Fruit fly (Drosophila melanogaster) whole organism, embryonic: ENCODE results near the gene CG4291.

Experiments used
- Ada2b ChIP-seq: fragments of 200-800 bp; sonication (Bioruptor generic); IDR thresholded peaks from 2 replicates; pipeline ENCODE4 v1.3.6; 2022; ENCODE audit warnings: missing biosample characterization, missing genetic modification characterization
- Asciz ChIP-seq: fragments of 200-800 bp; sonication (Bioruptor generic); optimal IDR thresholded peaks from 2 replicates; lab custom pipeline; 2017; ENCODE audit warnings: missing biosample characterization, mild to moderate bottlenecking, missing genetic modification characterization, missing genetic modification reagents
- B-H1 ChIP-seq: fragments of 200-800 bp; sonication (Bioruptor generic); IDR thresholded peaks from 3 replicates; pipeline ENCODE4 v1.3.6; 2022; ENCODE audit warnings: missing biosample characterization, missing genetic modification characterization
- Bdp1 ChIP-seq: fragments of 200-800 bp; sonication (Bioruptor generic); optimal IDR thresholded peaks from 3 replicates; lab custom pipeline; 2016; ENCODE audit warnings: missing biosample characterization, missing genetic modification characterization
- Bgb ChIP-seq: fragments of 200-800 bp; sonication (Bioruptor generic); IDR thresholded peaks from 2 replicates; pipeline ENCODE4 v1.3.6; 2022; ENCODE audit warnings: missing biosample characterization, missing genetic modification characterization; ENCODE audit not compliant: partially characterized antibody
- CG10274 ChIP-seq: fragments of 200-800 bp; sonication (Bioruptor generic); optimal IDR thresholded peaks from 3 replicates; lab custom pipeline; 2017; ENCODE audit warnings: missing biosample characterization, mild to moderate bottlenecking, missing genetic modification characterization
- CG10366 ChIP-seq: fragments of 200-800 bp; sonication (Bioruptor generic); IDR thresholded peaks from 2 replicates; pipeline ENCODE4 v1.3.6; 2022; ENCODE audit warnings: missing biosample characterization, missing genetic modification characterization
- CG12391 ChIP-seq: fragments of 200-800 bp; sonication (Bioruptor generic); optimal IDR thresholded peaks from 3 replicates; lab custom pipeline; 2018; ENCODE audit warnings: missing biosample characterization, mild to moderate bottlenecking, missing genetic modification characterization, moderate library complexity
- CG1603 ChIP-seq: fragments of 200-800 bp; sonication (Bioruptor generic); optimal IDR thresholded peaks from 2 replicates; lab custom pipeline; 2019; ENCODE audit warnings: missing biosample characterization, mild to moderate bottlenecking, missing genetic modification characterization, moderate library complexity
- CG17829 ChIP-seq: fragments of 200-800 bp; optimal IDR thresholded peaks from 2 replicates; lab custom pipeline; 2019; ENCODE audit warnings: missing biosample characterization, mild to moderate bottlenecking, missing genetic modification characterization, moderate library complexity
- CG1792 ChIP-seq: fragments of 200-800 bp; sonication (Bioruptor generic); optimal IDR thresholded peaks from 2 replicates; lab custom pipeline; 2016; ENCODE audit warnings: missing biosample characterization, missing genetic modification characterization
- CG2199 ChIP-seq: fragments of 200-800 bp; sonication (Bioruptor generic); IDR thresholded peaks from 3 replicates; pipeline ENCODE4 v1.3.6; 2022; ENCODE audit warnings: missing biosample characterization, missing genetic modification characterization
- CG2875 ChIP-seq: fragments of 200-800 bp; sonication (Bioruptor generic); optimal IDR thresholded peaks from 2 replicates; lab custom pipeline; 2017; ENCODE audit warnings: missing biosample characterization, mild to moderate bottlenecking, missing genetic modification characterization, missing genetic modification reagents
- CG32767 ChIP-seq: fragments of 200-800 bp; sonication (Bioruptor generic); IDR thresholded peaks from 2 replicates; pipeline ENCODE4 v1.3.6; 2022; ENCODE audit warnings: missing biosample characterization, missing genetic modification characterization
- CG34224 ChIP-seq: fragments of 200-800 bp; sonication (Bioruptor generic); IDR thresholded peaks from 3 replicates; pipeline ENCODE4 v1.3.6; 2022; ENCODE audit warnings: missing biosample characterization, missing genetic modification characterization; ENCODE audit not compliant: partially characterized antibody
- CG3726 ChIP-seq: fragments of 200-800 bp; sonication (Bioruptor generic); IDR thresholded peaks from 3 replicates; pipeline ENCODE4, ENCODE4 v1.3.6; 2022; ENCODE audit warnings: missing biosample characterization, missing genetic modification characterization
- CG3847 ChIP-seq: fragments of 200-800 bp; sonication (Bioruptor generic); IDR thresholded peaks from 2 replicates; pipeline ENCODE4 v1.3.6; 2022; ENCODE audit warnings: missing biosample characterization, missing genetic modification characterization
- CG4730 ChIP-seq: fragments of 200-800 bp; sonication (Bioruptor generic); IDR thresholded peaks from 2 replicates; pipeline ENCODE4 v1.3.6; 2022; ENCODE audit warnings: missing biosample characterization, missing genetic modification characterization
- CG4820 ChIP-seq: fragments of 200-800 bp; sonication (Bioruptor generic); optimal IDR thresholded peaks from 3 replicates; lab custom pipeline; 2016; ENCODE audit warnings: missing biosample characterization, missing genetic modification characterization
- CG6683 ChIP-seq: fragments of 200-800 bp; sonication (Bioruptor generic); optimal IDR thresholded peaks from 2 replicates; lab custom pipeline; 2017; ENCODE audit warnings: missing biosample characterization, mild to moderate bottlenecking, missing genetic modification characterization, missing genetic modification reagents
- CG7839 ChIP-seq: fragments of 200-800 bp; sonication (Bioruptor generic); optimal IDR thresholded peaks from 3 replicates; lab custom pipeline; 2018; ENCODE audit warnings: missing biosample characterization, mild to moderate bottlenecking, missing genetic modification characterization, moderate library complexity
- CG8281 ChIP-seq: fragments of 200-800 bp; sonication (Bioruptor generic); optimal IDR thresholded peaks from 2 replicates; lab custom pipeline; 2018; ENCODE audit warnings: missing biosample characterization, mild to moderate bottlenecking, missing genetic modification characterization, moderate library complexity
- CG9437 ChIP-seq: fragments of 200-800 bp; sonication (Bioruptor generic); optimal IDR thresholded peaks from 2 replicates; lab custom pipeline; 2018; ENCODE audit warnings: missing biosample characterization, mild to moderate bottlenecking, missing genetic modification characterization
- CG9876 ChIP-seq: fragments of 200-800 bp; sonication (Bioruptor generic); optimal IDR thresholded peaks from 2 replicates; lab custom pipeline; 2016; ENCODE audit warnings: missing biosample characterization, missing genetic modification characterization
- Fer3 ChIP-seq: fragments of 200-800 bp; sonication (Bioruptor generic); optimal IDR thresholded peaks from 2 replicates; lab custom pipeline; 2018; ENCODE audit warnings: missing biosample characterization, mild to moderate bottlenecking, missing genetic modification characterization, moderate library complexity
- Hmx ChIP-seq: fragments of 200-800 bp; sonication (Bioruptor generic); optimal IDR thresholded peaks from 2 replicates; lab custom pipeline; 2016; ENCODE audit warnings: missing biosample characterization, missing genetic modification characterization
- MESR4 ChIP-seq: fragments of 200-800 bp; sonication (Bioruptor generic); optimal IDR thresholded peaks from 2 replicates; lab custom pipeline; 2018; ENCODE audit warnings: missing biosample characterization, mild to moderate bottlenecking, missing genetic modification characterization, moderate library complexity
- MTF-1 ChIP-seq: fragments of 200-800 bp; sonication (Bioruptor generic); optimal IDR thresholded peaks from 2 replicates; lab custom pipeline; 2018; ENCODE audit warnings: missing biosample characterization, mild to moderate bottlenecking, missing genetic modification characterization, borderline replicate concordance
- Mad ChIP-seq: fragments of 200-800 bp; sonication (Bioruptor generic); optimal IDR thresholded peaks from 2 replicates; lab custom pipeline; 2016; ENCODE audit warnings: missing biosample characterization, missing genetic modification characterization
- Max ChIP-seq: fragments of 200-800 bp; sonication (Bioruptor generic); optimal IDR thresholded peaks from 2 replicates; lab custom pipeline; 2016; ENCODE audit warnings: missing biosample characterization, mild to moderate bottlenecking, missing genetic modification characterization
- Neu2 ChIP-seq: fragments of 200-800 bp; sonication (Bioruptor generic); optimal IDR thresholded peaks from 3 replicates; lab custom pipeline; 2016; ENCODE audit warnings: missing biosample characterization, missing genetic modification characterization, borderline replicate concordance
- NfI ChIP-seq: fragments of 200-800 bp; sonication (Bioruptor generic); optimal IDR thresholded peaks from 3 replicates; lab custom pipeline; 2018; ENCODE audit warnings: missing biosample characterization, mild to moderate bottlenecking, missing genetic modification characterization, moderate library complexity
- Opbp ChIP-seq: fragments of 200-800 bp; sonication (Bioruptor generic); IDR thresholded peaks from 3 replicates; pipeline ENCODE4 v1.3.6; 2022; ENCODE audit warnings: missing biosample characterization, missing genetic modification characterization; ENCODE audit not compliant: partially characterized antibody
- ase ChIP-seq: fragments of 200-800 bp; sonication (Bioruptor generic); IDR thresholded peaks from 3 replicates; pipeline ENCODE4 v1.3.6; 2022; ENCODE audit warnings: missing biosample characterization, missing genetic modification characterization
- cg ChIP-seq: fragments of 200-800 bp; sonication (Bioruptor generic); optimal IDR thresholded peaks from 3 replicates; lab custom pipeline; 2019; ENCODE audit warnings: missing biosample characterization, mild to moderate bottlenecking, missing genetic modification characterization, moderate library complexity
- chm ChIP-seq: fragments of 200-800 bp; sonication (Bioruptor generic); IDR thresholded peaks from 2 replicates; pipeline ENCODE4 v1.3.6; 2022; ENCODE audit warnings: missing biosample characterization, missing genetic modification characterization
- eyg ChIP-seq: fragments of 200-800 bp; sonication (Bioruptor generic); optimal IDR thresholded peaks from 3 replicates; lab custom pipeline; 2016; ENCODE audit warnings: missing biosample characterization, missing genetic modification characterization
- fd96Cb ChIP-seq: fragments of 200-800 bp; sonication (Bioruptor generic); optimal IDR thresholded peaks from 2 replicates; lab custom pipeline; 2018; ENCODE audit warnings: missing biosample characterization, mild to moderate bottlenecking, missing genetic modification characterization, moderate library complexity
- gce ChIP-seq: fragments of 200-800 bp; sonication (Bioruptor generic); IDR thresholded peaks from 3 replicates; pipeline ENCODE4 v1.3.6; 2022; ENCODE audit warnings: missing biosample characterization, missing genetic modification characterization
- jigr1 ChIP-seq: fragments of 200-800 bp; sonication (Bioruptor generic); IDR thresholded peaks from 3 replicates; pipeline ENCODE4 v1.3.6; 2022; ENCODE audit warnings: missing biosample characterization, missing genetic modification characterization
- kah ChIP-seq: fragments of 200-800 bp; sonication (Bioruptor generic); optimal IDR thresholded peaks from 2 replicates; lab custom pipeline; 2018; ENCODE audit warnings: missing biosample characterization, mild to moderate bottlenecking, missing genetic modification characterization
- lab ChIP-seq: fragments of 200-800 bp; sonication (Bioruptor generic); optimal IDR thresholded peaks from 3 replicates; lab custom pipeline; 2017; ENCODE audit warnings: missing biosample characterization, missing genetic modification characterization, mild to moderate bottlenecking, moderate library complexity, missing genetic modification reagents
- lmd ChIP-seq: fragments of 200-800 bp; sonication (Bioruptor generic); IDR thresholded peaks from 2 replicates; pipeline ENCODE4 v1.3.6; 2022; ENCODE audit warnings: missing biosample characterization, missing genetic modification characterization
- repo ChIP-seq: fragments of 200-800 bp; sonication (Bioruptor generic); optimal IDR thresholded peaks from 2 replicates; lab custom pipeline; 2016; ENCODE audit warnings: missing biosample characterization, missing genetic modification characterization
- row ChIP-seq: fragments of 200-800 bp; sonication (Bioruptor generic); IDR thresholded peaks from 3 replicates; pipeline ENCODE4 v1.3.6; 2022; ENCODE audit warnings: missing biosample characterization, missing genetic modification characterization
- slou ChIP-seq: fragments of 200-800 bp; sonication (Bioruptor generic); optimal IDR thresholded peaks from 3 replicates; lab custom pipeline; 2016; ENCODE audit warnings: missing biosample characterization, missing genetic modification characterization
- tap ChIP-seq: fragments of 200-800 bp; optimal IDR thresholded peaks from 3 replicates; lab custom pipeline; 2019; ENCODE audit warnings: missing biosample characterization, mild to moderate bottlenecking, missing genetic modification characterization, moderate library complexity
- tup ChIP-seq: fragments of 200-800 bp; sonication (Bioruptor generic); optimal IDR thresholded peaks from 2 replicates; lab custom pipeline; 2016; ENCODE audit warnings: missing biosample characterization, mild to moderate bottlenecking, missing genetic modification characterization, moderate library complexity
- vvl ChIP-seq: fragments of 200-800 bp; sonication (Bioruptor generic); IDR thresholded peaks from 2 replicates; pipeline ENCODE4 v1.3.6; 2022; ENCODE audit warnings: missing biosample characterization, missing genetic modification characterization
- wdn ChIP-seq: fragments of 200-800 bp; sonication (Bioruptor generic); IDR thresholded peaks from 2 replicates; pipeline ENCODE4 v1.3.6; 2022; ENCODE audit warnings: missing biosample characterization, missing genetic modification characterization
- yki ChIP-seq: fragments of >200 bp; optimal IDR thresholded peaks from 3 replicates; lab custom pipeline; 2018

CG4291 gene

DNA sequence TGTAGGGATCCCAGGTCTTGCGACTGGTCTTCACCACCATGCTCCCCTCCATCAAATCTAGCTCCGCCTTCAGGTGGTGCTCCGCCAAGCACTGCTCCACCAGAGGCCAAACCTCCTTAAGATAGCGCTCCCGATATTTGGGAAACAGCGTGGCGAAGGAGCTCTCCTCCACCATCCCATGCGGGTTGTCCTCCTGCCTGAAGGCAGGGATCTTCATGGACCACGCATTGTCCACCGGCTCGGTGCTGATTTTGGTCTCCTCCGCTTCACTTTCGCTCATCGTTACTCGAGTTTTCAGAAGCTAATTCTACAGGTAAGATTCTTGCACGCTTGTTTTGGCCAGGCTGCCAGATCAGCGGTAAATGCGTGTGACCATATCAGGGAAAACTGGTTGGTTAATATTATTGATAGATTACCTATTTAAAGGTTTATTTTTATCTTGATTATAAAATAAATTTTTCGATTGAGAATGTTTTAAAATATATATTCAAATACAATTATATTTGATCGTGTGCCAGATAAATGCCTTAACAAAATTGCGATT lies 17.0 kb upstream of the CG4291 start, which contains the start of gene dbe (continued):
- TF ChIP-seq CG8281 (tag; lab: Kevin White, UChicago) = no peak
- TF ChIP-seq vvl = peak; percentile 25; the same call in 1 of the 2 replicates
- no peak; the same call in 2 of the 3 replicates for TF ChIP-seq B-H1
- no peak for TF ChIP-seq CG4820 (GFP tag; lab: Kevin White, UChicago)
- no peak for TF ChIP-seq Asciz (GFP tag; lab: Kevin White, UChicago)
- TF ChIP-seq CG3726 (GFP tag; lab: Robert Waterston, UW) = no peak
- peak; percentile 34 for TF ChIP-seq CG1603 (tag; lab: Kevin White, UChicago)
- TF ChIP-seq gce (GFP tag; lab: Robert Waterston, UW) = no peak
- TF ChIP-seq CG2875 = no peak
- TF ChIP-seq CG10274 = no peak
- peak; percentile 43 for TF ChIP-seq repo (GFP tag; lab: Kevin White, UChicago)
- no peak for TF ChIP-seq lmd (GFP tag; lab: Robert Waterston, UW)
- TF ChIP-seq Bgb (GFP tag; lab: Robert Waterston, UW) = peak; percentile 26; the same call in 1 of the 2 replicates
- TF ChIP-seq CG10366 (GFP tag; lab: Robert Waterston, UW) = no peak
- TF ChIP-seq Ada2b (GFP tag; lab: Robert Waterston, UW) = no peak
- no peak for TF ChIP-seq tup (GFP tag; lab: Kevin White, UChicago)
- TF ChIP-seq CG7839 = peak; percentile 17
- peak; percentile 41 for TF ChIP-seq CG12391 (tag; lab: Kevin White, UChicago)
- no peak for TF ChIP-seq ase
- TF ChIP-seq wdn (GFP tag; lab: Robert Waterston, UW) = no peak
- no peak for TF ChIP-seq chm
- TF ChIP-seq MTF-1 (GFP tag; lab: Kevin White, UChicago) = no peak
- peak; percentile 57 for TF ChIP-seq row
- TF ChIP-seq Max (GFP tag; lab: Kevin White, UChicago) = peak; percentile 51
- TF ChIP-seq kah = no peak
- peak; percentile 16 for TF ChIP-seq CG17829 (tag; lab: Kevin White, UChicago)
- no peak for TF ChIP-seq yki (lab: Kevin White, UChicago)
- TF ChIP-seq Mad (GFP tag; lab: Kevin White, UChicago) = peak; percentile 3
- no peak for TF ChIP-seq CG1792
- TF ChIP-seq eyg (GFP tag; lab: Kevin White, UChicago) = no peak
- no peak for TF ChIP-seq CG4730 (GFP tag; lab: Robert Waterston, UW)
- no peak for TF ChIP-seq fd96Cb
- no peak for TF ChIP-seq Neu2
- TF ChIP-seq CG6683 (GFP tag; lab: Kevin White, UChicago) = no peak
- no peak for TF ChIP-seq Hmx
- TF ChIP-seq slou (GFP tag; lab: Kevin White, UChicago) = no peak
- TF ChIP-seq tap (tag; lab: Kevin White, UChicago) = peak; percentile 13
- no peak for TF ChIP-seq CG34224 (GFP tag; lab: Robert Waterston, UW)
- no peak for TF ChIP-seq CG9876 (GFP tag; lab: Kevin White, UChicago)
- peak; percentile 10 for TF ChIP-seq Fer3 (tag; lab: Kevin White, UChicago)
- no peak for TF ChIP-seq lab (GFP tag; lab: Kevin White, UChicago)
- TF ChIP-seq CG3847 (GFP tag; lab: Robert Waterston, UW) = peak; percentile 33
- no peak for TF ChIP-seq Bdp1 (GFP tag; lab: Kevin White, UChicago)
- TF ChIP-seq Opbp (GFP tag; lab: Robert Waterston, UW) = peak; percentile 42; the same call in 1 of the 3 replicates
- TF ChIP-seq CG32767 = no peak
- no peak for TF ChIP-seq CG2199 (GFP tag; lab: Robert Waterston, UW)
- no peak for TF ChIP-seq jigr1 (GFP tag; lab: Robert Waterston, UW)
- no peak for TF ChIP-seq cg (GFP tag; lab: Kevin White, UChicago)
- TF ChIP-seq NfI = peak; percentile 15
- peak; percentile 84 for TF ChIP-seq MESR4 (GFP tag; lab: Kevin White, UChicago)
- TF ChIP-seq CG9437 (GFP tag; lab: Kevin White, UChicago) = no peak
